Worm (Caenorhabditis elegans) whole organism, L3 larva: ENCODE data around the gene dnj-16.

ENCODE experiments used
- ama-1 ChIP-seq: fragments of 150-350 bp; optimal IDR thresholded peaks from 2 replicates; lab custom pipeline; 2018
- fkh-10 ChIP-seq: sonication (generic microtip); optimal IDR thresholded peaks from 2 replicates; lab custom pipeline; 2017; ENCODE audit warnings: missing biosample characterization, missing genetic modification reagents, missing genetic modification characterization
- nhr-11 ChIP-seq: fragments of 150-350 bp; optimal IDR thresholded peaks from 2 replicates; lab custom pipeline; 2014; ENCODE audit warnings: missing biosample characterization, missing genetic modification characterization
- nhr-12 ChIP-seq: fragments of 150-350 bp; optimal IDR thresholded peaks from 2 replicates; lab custom pipeline; 2014; ENCODE audit warnings: missing biosample characterization, missing genetic modification characterization
- nhr-76 ChIP-seq: fragments of 150-350 bp; sonication (generic microtip); optimal IDR thresholded peaks from 5 replicates; lab custom pipeline; 2014; ENCODE audit warnings: missing biosample characterization, missing genetic modification characterization
- pha-4 ChIP-seq: fragments of 150-350 bp; optimal IDR thresholded peaks from 2 replicates; lab custom pipeline; 2014; ENCODE audit warnings: missing biosample characterization, missing genetic modification reagents, missing genetic modification characterization
- ztf-11 ChIP-seq: fragments of 150-350 bp; optimal IDR thresholded peaks from 2 replicates; lab custom pipeline; 2014; ENCODE audit warnings: missing biosample characterization, missing genetic modification characterization

DNA sequence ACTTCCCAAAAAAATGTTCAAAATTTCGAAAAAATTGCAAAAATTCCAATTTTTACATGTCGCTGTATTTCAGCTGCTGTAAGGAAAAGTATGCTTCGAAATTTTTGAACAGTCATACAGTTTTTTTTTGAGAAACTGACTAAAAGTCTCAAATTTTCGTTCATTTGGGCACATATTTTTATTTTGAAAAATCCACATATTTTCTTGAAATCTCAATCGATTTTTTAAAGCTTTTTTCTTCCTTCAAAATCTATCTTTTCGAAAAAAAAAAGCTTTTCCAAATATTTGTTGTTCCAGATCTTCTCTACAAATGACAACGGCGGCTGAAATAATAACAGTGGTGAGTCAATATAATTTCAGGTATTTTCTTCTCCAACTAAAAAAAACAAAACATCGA lies 6.0 kb downstream of the dnj-16 start, which contains the start of gene asd-1:
- TF ChIP-seq nhr-11 (tag; lab: Kevin White, UChicago) (no peak), nhr-76 (tag; lab: Kevin White, UChicago) (no peak), fkh-10 (no peak), nhr-12 (tag; lab: Kevin White, UChicago) (no peak), ama-1 (lab: Kevin White, UChicago) (no peak), pha-4 (tag; lab: Kevin White, UChicago) (no peak), ztf-11 (tag; lab: Kevin White, UChicago) (no peak)
